Worm (Caenorhabditis elegans): Measurements from ENCODE around the gene ttr-23.
A peak's percentile ranks its signal among the peaks of the same experiment; 100 is the strongest.

ttr-23 gene

ce11 chrV:10578938-10579337, 10.7 kb downstream of the ttr-23 start, which contains the start of the genes erh-1 and lpd-9 (continued):
- TF ChIP-seq C16A3.4 (tag; optimal IDR thresholded peaks at IDR 0.05): peak; percentile 57
- TF ChIP-seq skn-1 (tag; optimal IDR thresholded peaks at IDR 0.05): peak; percentile 74
- TF ChIP-seq elt-3 (tag; optimal IDR thresholded peaks at IDR 0.05): peak in 1 of 6 experiments; percentile 34
- peak; percentile 53 for TF ChIP-seq jun-1 (tag; optimal IDR thresholded peaks at IDR 0.05)
- peak; percentile 85 for TF ChIP-seq nhr-19 (GFP tag; conservative IDR thresholded peaks at IDR 0.05)
- peak; percentile 67 for TF ChIP-seq blmp-1 (tag; optimal IDR thresholded peaks at IDR 0.05)
- TF ChIP-seq sup-37 (GFP tag; optimal IDR thresholded peaks at IDR 0.05): peak; percentile 39
- TF ChIP-seq mdl-1 (tag; optimal IDR thresholded peaks at IDR 0.05): peak in 1 of 2 experiments; percentile 25
- peak; percentile 73 for TF ChIP-seq elt-2 (tag; optimal IDR thresholded peaks at IDR 0.05)
- no peak for TF ChIP-seq mef-2 (tag; optimal IDR thresholded peaks at IDR 0.05)
- TF ChIP-seq snpc-4 (tag; optimal IDR thresholded peaks at IDR 0.05): peak; percentile 77
- TF ChIP-seq xbp-1 (tag; optimal IDR thresholded peaks at IDR 0.05): peak; percentile 85

- TF ChIP-seq efl-1 (optimal IDR thresholded peaks at IDR 0.05) (no peak), efl-1 (GFP tag; optimal IDR thresholded peaks at IDR 0.05 in 1 of 2) (peak in 1 of 2 experiments; percentile 34), irx-1 (tag; optimal IDR thresholded peaks at IDR 0.05) (no peak)
Measured at ce11 chrV:10578226-10578625, 11.4 kb downstream of the ttr-23 start, which contains the start of gene mics-1. Gene mics-1, minus strand, starts transcription at chrV:10578326.

- no peak for TF ChIP-seq hlh-4 (tag; optimal IDR thresholded peaks at IDR 0.05)
- no peak for TF ChIP-seq hlh-17 (GFP tag; optimal IDR thresholded peaks at IDR 0.05; ENCODE audit: borderline replicate concordance)
- no peak for TF ChIP-seq nhr-84 (tag; optimal IDR thresholded peaks at IDR 0.05)
- TF ChIP-seq skn-1 (tag; optimal IDR thresholded peaks at IDR 0.05): no peak
- no peak for TF ChIP-seq pag-3 (tag; optimal IDR thresholded peaks at IDR 0.05; ENCODE audit: borderline replicate concordance, insufficient read depth)
- TF ChIP-seq irx-1 (tag; optimal IDR thresholded peaks at IDR 0.05): no peak
- no peak for TF ChIP-seq egl-13 (tag; optimal IDR thresholded peaks at IDR 0.05)
- no peak for TF ChIP-seq ztf-4 (tag; optimal IDR thresholded peaks at IDR 0.05)
- no peak for TF ChIP-seq tlp-1 (tag; optimal IDR thresholded peaks at IDR 0.05)
- TF ChIP-seq fkh-10 (GFP tag; optimal IDR thresholded peaks at IDR 0.05): no peak
- TF ChIP-seq nhr-76 (tag; optimal IDR thresholded peaks at IDR 0.05): no peak
Measured at ce11 chrV:10576319-10576718, 13.3 kb downstream of the ttr-23 start, which contains the start of gene vps-54. Gene vps-54, minus strand, starts transcription at chrV:10576419.

ce11 chrV:10574197-10574596, 15.5 kb downstream of the ttr-23 start:
- TF ChIP-seq sup-37 (GFP tag; optimal IDR thresholded peaks at IDR 0.05): no peak
- TF ChIP-seq elt-3 (tag; optimal IDR thresholded peaks at IDR 0.05): no peak
- no peak for TF ChIP-seq nhr-90 (tag; optimal IDR thresholded peaks at IDR 0.05; ENCODE audit: poor library complexity)
- no peak for TF ChIP-seq irx-1 (tag; optimal IDR thresholded peaks at IDR 0.05)
- TF ChIP-seq lin-35 (GFP tag; optimal IDR thresholded peaks at IDR 0.05): no peak
- no peak for TF ChIP-seq hpl-2 (GFP tag; optimal IDR thresholded peaks at IDR 0.05)
- TF ChIP-seq blmp-1 (tag; optimal IDR thresholded peaks at IDR 0.05): peak; percentile 5

ce11 chrV:10572614-10573013, 17.0 kb downstream of the ttr-23 start, which contains the start of gene del-6:
Gene del-6, plus strand, starts transcription at chrV:10572914.
- TF ChIP-seq mep-1 (tag; optimal IDR thresholded peaks at IDR 0.05): no peak
- TF ChIP-seq zag-1 (tag; optimal IDR thresholded peaks at IDR 0.05): no peak
- no peak for TF ChIP-seq unc-98 (GFP tag; IDR thresholded peaks at IDR 0.05)
- TF ChIP-seq snpc-4 (tag; optimal IDR thresholded peaks at IDR 0.05): no peak
- TF ChIP-seq dpl-1 (GFP tag; optimal IDR thresholded peaks at IDR 0.05): no peak
- no peak for TF ChIP-seq elt-3 (tag; optimal IDR thresholded peaks at IDR 0.05)
- no peak for TF ChIP-seq unc-30 (tag; optimal IDR thresholded peaks at IDR 0.05)
- no peak for TF ChIP-seq lin-14 (GFP tag; optimal IDR thresholded peaks at IDR 0.05)
- no peak for TF ChIP-seq nhr-11 (tag; optimal IDR thresholded peaks at IDR 0.05)
- TF ChIP-seq nhr-28 (tag; optimal IDR thresholded peaks at IDR 0.05): no peak
- TF ChIP-seq egl-13 (tag; optimal IDR thresholded peaks at IDR 0.05): no peak
- no peak for TF ChIP-seq unc-62 (GFP tag; optimal IDR thresholded peaks at IDR 0.05)
- no peak for TF ChIP-seq tbx-2 (tag; optimal IDR thresholded peaks at IDR 0.05)
- TF ChIP-seq unc-130 (tag; optimal IDR thresholded peaks at IDR 0.05): no peak
